Fruit fly (Drosophila melanogaster) whole organism: Measurements from ENCODE around the gene r-cup.

Experiments
- CG8478 ChIP-seq: fragments of >200 bp; optimal IDR thresholded peaks from 2 replicates; lab custom pipeline; 2018; ENCODE audit warnings: inconsistent platforms
- Dll ChIP-seq: fragments of >200 bp; optimal IDR thresholded peaks from 2 replicates; lab custom pipeline; 2017
- EcR ChIP-seq, 2 experiments: fragments of >200 bp; optimal IDR thresholded peaks; 2 replicates each; lab custom pipeline; 2017; ENCODE audit warnings: missing biosample characterization in 2 of 2, missing genetic modification characterization in 2 of 2, missing genetic modification reagents in 2 of 2
- pan ChIP-seq: fragments of >200 bp; optimal IDR thresholded peaks from 2 replicates; lab custom pipeline; 2017
- psq ChIP-seq: fragments of >200 bp; optimal IDR thresholded peaks from 2 replicates; lab custom pipeline; 2017
- usp ChIP-seq: fragments of >200 bp; optimal IDR thresholded peaks from 2 replicates; lab custom pipeline; 2017; ENCODE audit warnings: missing biosample characterization, missing genetic modification characterization, mixed read lengths

- no peak for TF ChIP-seq Dll (lab: Kevin White, UChicago)
- TF ChIP-seq EcR (GFP tag; optimal IDR thresholded peaks at IDR 0.05; lab: Kevin White, UChicago), result no peak
- TF ChIP-seq psq, result no peak
- TF ChIP-seq pan (lab: Kevin White, UChicago), result no peak
- TF ChIP-seq usp (GFP tag; lab: Kevin White, UChicago), result no peak
- TF ChIP-seq CG8478, result no peak
Observed at dm6 chrX:21045448-21045941, 19.8 kb upstream of the r-cup start.
